Worm (Caenorhabditis elegans): ENCODE measurements around the gene ufd-2.
A peak's percentile ranks its signal among the peaks of the same experiment; 100 is the strongest.

The ufd-2 gene

ce11 chrII:8016761-8017160 lies 45.8 kb upstream of the ufd-2 start:
- TF ChIP-seq elt-1 (tag; optimal IDR thresholded peaks at IDR 0.05) (no peak), unc-39 (tag; optimal IDR thresholded peaks at IDR 0.05) (no peak), alr-1 (tag; optimal IDR thresholded peaks at IDR 0.05) (no peak), ztf-1 (GFP tag; conservative IDR thresholded peaks at IDR 0.05) (no peak), fos-1 (tag; optimal IDR thresholded peaks at IDR 0.05) (peak; percentile 75), snpc-4 (tag; optimal IDR thresholded peaks at IDR 0.05) (no peak), lin-13 (GFP tag; optimal IDR thresholded peaks at IDR 0.05) (peak; percentile 12), aly-2 (tag; optimal IDR thresholded peaks at IDR 0.05) (no peak), nhr-10 (tag; optimal IDR thresholded peaks at IDR 0.05) (no peak), nhr-237 (tag; optimal IDR thresholded peaks at IDR 0.05) (no peak), ama-1 (optimal IDR thresholded peaks at IDR 0.05) (peak; percentile 20), zag-1 (tag; optimal IDR thresholded peaks at IDR 0.05) (no peak), nhr-129 (tag; optimal IDR thresholded peaks at IDR 0.05) (peak; percentile 92), lsy-2 (tag; optimal IDR thresholded peaks at IDR 0.05) (peak in 1 of 2 experiments; percentile 74), nhr-6 (tag; optimal IDR thresholded peaks at IDR 0.05) (peak; percentile 51), nhr-23 (tag; optimal IDR thresholded peaks at IDR 0.05) (no peak), sma-9 (GFP tag; optimal IDR thresholded peaks at IDR 0.05) (peak; percentile 98), sma-9 (tag; optimal IDR thresholded peaks at IDR 0.05) (no peak), skn-1 (tag; optimal IDR thresholded peaks at IDR 0.05) (no peak), nhr-11 (tag; optimal IDR thresholded peaks at IDR 0.05) (no peak), crh-2 (tag; optimal IDR thresholded peaks at IDR 0.05) (peak; percentile 83), mab-5 (tag; optimal IDR thresholded peaks at IDR 0.05) (no peak), lin-11 (tag; optimal IDR thresholded peaks at IDR 0.05) (no peak), ZK546.5 (tag; optimal IDR thresholded peaks at IDR 0.05) (no peak), ztf-4 (tag; optimal IDR thresholded peaks at IDR 0.05) (peak; percentile 54), peb-1 (tag; optimal IDR thresholded peaks at IDR 0.05) (no peak), C34F6.9 (tag; optimal IDR thresholded peaks at IDR 0.05) (peak; percentile 49), nhr-12 (tag; optimal IDR thresholded peaks at IDR 0.05) (no peak), unc-62 (GFP tag; optimal IDR thresholded peaks at IDR 0.05) (no peak), unc-55 (GFP tag; optimal IDR thresholded peaks at IDR 0.05) (no peak), ceh-82 (tag; optimal IDR thresholded peaks at IDR 0.05) (no peak), nhr-21 (tag; optimal IDR thresholded peaks at IDR 0.05) (peak; percentile 97), gmeb-1 (tag; optimal IDR thresholded peaks at IDR 0.05) (peak; percentile 75), Y55F3AM.14 (GFP tag; optimal IDR thresholded peaks at IDR 0.05) (no peak), ztf-11 (tag; optimal IDR thresholded peaks at IDR 0.05) (no peak), egl-27 (tag; optimal IDR thresholded peaks at IDR 0.05) (peak; percentile 51), F13H6.1 (tag; optimal IDR thresholded peaks at IDR 0.05) (peak; percentile 35), blmp-1 (tag; optimal IDR thresholded peaks at IDR 0.05; ENCODE audit: insufficient read depth) (peak; percentile 65), sma-3 (GFP tag; optimal IDR thresholded peaks at IDR 0.05) (peak; percentile 94), dmd-4 (tag; optimal IDR thresholded peaks at IDR 0.05) (no peak), nhr-77 (tag; optimal IDR thresholded peaks at IDR 0.05) (no peak), elt-3 (tag; optimal IDR thresholded peaks at IDR 0.05) (no peak), sem-4 (tag; optimal IDR thresholded peaks at IDR 0.05) (no peak), ceh-16 (tag; optimal IDR thresholded peaks at IDR 0.05) (peak; percentile 38), mbf-1 (tag; optimal IDR thresholded peaks at IDR 0.05) (no peak), mdl-1 (tag; optimal IDR thresholded peaks at IDR 0.05) (peak; percentile 82 to 86), lin-39 (tag; optimal IDR thresholded peaks at IDR 0.05) (no peak), nhr-25 (tag; optimal IDR thresholded peaks at IDR 0.05) (peak; percentile 97), R02D3.7 (tag; optimal IDR thresholded peaks at IDR 0.05) (no peak)

Data from whole organism, L2 larva.